Worm (Caenorhabditis elegans) whole organism, L2 larva: ENCODE results near the gene B0336.7.

Experiments
- C34F6.9 ChIP-seq: fragments of 150-350 bp; optimal IDR thresholded peaks from 2 replicates; lab custom pipeline; 2014; ENCODE audit warnings: missing biosample characterization, missing genetic modification characterization
- F13H6.1 ChIP-seq: sonication (generic microtip); optimal IDR thresholded peaks from 2 replicates; lab custom pipeline; 2016; ENCODE audit warnings: missing genetic modification characterization, missing compliant biosample characterization
- Y55F3AM.14 ChIP-seq: fragments of 200-800 bp; sonication (Bioruptor generic); optimal IDR thresholded peaks from 2 replicates; lab custom pipeline; 2018; ENCODE audit warnings: mild to moderate bottlenecking, missing genetic modification characterization, missing compliant biosample characterization
- ZK546.5 ChIP-seq: sonication (generic microtip); optimal IDR thresholded peaks from 2 replicates; lab custom pipeline; 2017; ENCODE audit warnings: missing biosample characterization, missing genetic modification characterization
- aly-2 ChIP-seq: fragments of 150-350 bp; optimal IDR thresholded peaks from 2 replicates; lab custom pipeline; 2014; ENCODE audit warnings: missing biosample characterization, missing genetic modification characterization
- ama-1 ChIP-seq: fragments of 150-350 bp; optimal IDR thresholded peaks from 2 replicates; lab custom pipeline; 2018; ENCODE audit warnings: inconsistent platforms
- ceh-16 ChIP-seq: fragments of 150-350 bp; optimal IDR thresholded peaks from 2 replicates; lab custom pipeline; 2014; ENCODE audit warnings: missing biosample characterization, missing genetic modification characterization
- ceh-82 ChIP-seq: fragments of 150-350 bp; optimal IDR thresholded peaks from 2 replicates; lab custom pipeline; 2014; ENCODE audit warnings: missing biosample characterization, missing genetic modification characterization
- crh-2 ChIP-seq: sonication (generic microtip); optimal IDR thresholded peaks from 2 replicates; lab custom pipeline; 2017; ENCODE audit warnings: missing biosample characterization, missing genetic modification characterization
- dmd-4 ChIP-seq: sonication (generic microtip); optimal IDR thresholded peaks from 2 replicates; lab custom pipeline; 2017; ENCODE audit warnings: missing biosample characterization, missing genetic modification characterization
- egl-27 ChIP-seq: sonication (generic microtip); optimal IDR thresholded peaks from 3 replicates; lab custom pipeline; 2017; ENCODE audit warnings: missing biosample characterization, missing genetic modification reagents, missing genetic modification characterization
- elt-3 ChIP-seq: sonication (generic microtip); optimal IDR thresholded peaks from 2 replicates; lab custom pipeline; 2017; ENCODE audit warnings: missing biosample characterization, missing genetic modification characterization
- fos-1 ChIP-seq: fragments of 150-350 bp; optimal IDR thresholded peaks from 2 replicates; lab custom pipeline; 2014; ENCODE audit warnings: missing biosample characterization, missing genetic modification characterization
- lin-13 ChIP-seq: fragments of 150-350 bp; optimal IDR thresholded peaks from 2 replicates; lab custom pipeline; 2014; ENCODE audit warnings: missing biosample characterization, missing genetic modification reagents, missing genetic modification characterization
- lin-39 ChIP-seq: fragments of 150-350 bp; optimal IDR thresholded peaks from 2 replicates; lab custom pipeline; 2014; ENCODE audit warnings: missing biosample characterization, missing genetic modification reagents, missing genetic modification characterization
- lsy-2 ChIP-seq, 2 experiments: fragments of 150-350 bp in 1 of 2; sonication (generic microtip) in 1 of 2; optimal IDR thresholded peaks; 2 replicates each; lab custom pipeline; 2014 to 2017; ENCODE audit warnings: missing biosample characterization in 2 of 2, missing genetic modification characterization in 2 of 2
- mdl-1 ChIP-seq, 2 experiments: fragments of 150-350 bp in 1 of 2; sonication (generic microtip) in 1 of 2; optimal IDR thresholded peaks; 2 replicates each; lab custom pipeline; 2017; ENCODE audit warnings: missing biosample characterization in 2 of 2, missing genetic modification characterization in 2 of 2
- nhr-10 ChIP-seq: sonication (generic microtip); optimal IDR thresholded peaks from 2 replicates; lab custom pipeline; 2017; ENCODE audit warnings: missing biosample characterization, missing genetic modification characterization
- nhr-11 ChIP-seq: fragments of 150-350 bp; optimal IDR thresholded peaks from 2 replicates; lab custom pipeline; 2014; ENCODE audit warnings: missing biosample characterization, missing genetic modification characterization
- nhr-12 ChIP-seq: fragments of 150-350 bp; optimal IDR thresholded peaks from 2 replicates; lab custom pipeline; 2014; ENCODE audit warnings: missing biosample characterization, missing genetic modification characterization
- nhr-129 ChIP-seq: fragments of 150-350 bp; optimal IDR thresholded peaks from 2 replicates; lab custom pipeline; 2014; ENCODE audit warnings: missing biosample characterization, missing genetic modification characterization
- nhr-237 ChIP-seq: fragments of 150-350 bp; optimal IDR thresholded peaks from 2 replicates; lab custom pipeline; 2014; ENCODE audit warnings: missing biosample characterization, missing genetic modification characterization
- nhr-77 ChIP-seq: fragments of 150-350 bp; optimal IDR thresholded peaks from 2 replicates; lab custom pipeline; 2014; ENCODE audit warnings: missing biosample characterization, missing genetic modification characterization
- peb-1 ChIP-seq: fragments of 150-350 bp; optimal IDR thresholded peaks from 2 replicates; lab custom pipeline; 2014; ENCODE audit warnings: missing biosample characterization, missing genetic modification characterization
- sem-4 ChIP-seq: fragments of 150-350 bp; optimal IDR thresholded peaks from 2 replicates; lab custom pipeline; 2014; ENCODE audit warnings: missing biosample characterization, missing genetic modification reagents, missing genetic modification characterization
- skn-1 ChIP-seq: sonication (generic microtip); optimal IDR thresholded peaks from 2 replicates; lab custom pipeline; 2017; ENCODE audit warnings: missing biosample characterization, missing genetic modification characterization
- sma-3 ChIP-seq: sonication (generic microtip); optimal IDR thresholded peaks from 2 replicates; lab custom pipeline; 2016; ENCODE audit warnings: missing genetic modification reagents, missing genetic modification characterization, missing compliant biosample characterization
- sma-9 ChIP-seq, 2 experiments: fragments of 150-350 bp in 1 of 2; sonication (generic microtip) in 1 of 2; optimal IDR thresholded peaks; 2 replicates each; lab custom pipeline; 2014 to 2016; ENCODE audit warnings: missing genetic modification characterization in 2 of 2, mild to moderate bottlenecking in 1 of 2, missing biosample characterization in 1 of 2, missing compliant biosample characterization in 1 of 2, missing genetic modification reagents in 1 of 2, moderate library complexity in 1 of 2
- snpc-4 ChIP-seq: fragments of 150-350 bp; optimal IDR thresholded peaks from 2 replicates; lab custom pipeline; 2014; ENCODE audit warnings: missing biosample characterization, missing genetic modification characterization
- unc-39 ChIP-seq: fragments of 150-350 bp; optimal IDR thresholded peaks from 2 replicates; lab custom pipeline; 2014; ENCODE audit warnings: missing biosample characterization, missing genetic modification characterization
- unc-55 ChIP-seq: fragments of 150-350 bp; sonication (generic microtip); optimal IDR thresholded peaks from 3 replicates; lab custom pipeline; 2014; ENCODE audit warnings: missing biosample characterization, missing genetic modification reagents, missing genetic modification characterization
- zag-1 ChIP-seq: fragments of 150-350 bp; optimal IDR thresholded peaks from 2 replicates; lab custom pipeline; 2014; ENCODE audit warnings: missing biosample characterization, missing genetic modification characterization
- ztf-11 ChIP-seq: sonication (generic microtip); optimal IDR thresholded peaks from 2 replicates; lab custom pipeline; 2017; ENCODE audit warnings: missing biosample characterization, missing genetic modification characterization
- ztf-4 ChIP-seq: fragments of 150-350 bp; optimal IDR thresholded peaks from 2 replicates; lab custom pipeline; 2014; ENCODE audit warnings: missing biosample characterization, missing genetic modification characterization

B0336.7 gene

ce11 chrIII:5706077-5706627, 9.0 kb upstream of the B0336.7 start, which contains the start of gene rpl-23 (continued):
- TF ChIP-seq nhr-11 (no peak), ceh-16 (tag; lab: Kevin White, UChicago) (peak; percentile 55), egl-27 (tag; lab: Kevin White, UChicago) (peak; percentile 76), zag-1 (tag; lab: Kevin White, UChicago) (peak; percentile 84), ztf-11 (tag; lab: Kevin White, UChicago) (no peak), nhr-77 (tag; lab: Kevin White, UChicago) (peak; percentile 25), nhr-237 (tag; lab: Kevin White, UChicago) (no peak), ceh-82 (peak; percentile 73), dmd-4 (tag; lab: Kevin White, UChicago) (no peak), nhr-12 (tag; lab: Kevin White, UChicago) (no peak), ZK546.5 (tag; lab: Kevin White, UChicago) (peak; percentile 59)

- TF ChIP-seq Y55F3AM.14 = no peak
- no peak for TF ChIP-seq sma-3 (GFP tag; lab: Kevin White, UChicago)
- TF ChIP-seq C34F6.9 = no peak
- TF ChIP-seq lin-39 (tag; lab: Kevin White, UChicago) = no peak
- TF ChIP-seq fos-1 (tag; lab: Kevin White, UChicago) = no peak
- no peak for TF ChIP-seq mdl-1 (tag; optimal IDR thresholded peaks at IDR 0.05; lab: Kevin White, UChicago)
- no peak for TF ChIP-seq nhr-129
- no peak for TF ChIP-seq nhr-10 (tag; lab: Kevin White, UChicago)
- TF ChIP-seq elt-3 = no peak
- TF ChIP-seq unc-39 (tag; lab: Kevin White, UChicago) = no peak
- no peak for TF ChIP-seq peb-1 (tag; lab: Kevin White, UChicago)
- TF ChIP-seq sem-4 (tag; lab: Kevin White, UChicago) = no peak
- TF ChIP-seq skn-1 (tag; lab: Kevin White, UChicago) = no peak
- no peak for TF ChIP-seq ztf-4 (tag; lab: Kevin White, UChicago)
- no peak for TF ChIP-seq ceh-16 (tag; lab: Kevin White, UChicago)
- no peak for TF ChIP-seq ztf-11 (tag; lab: Kevin White, UChicago)
- TF ChIP-seq nhr-11 = no peak
These were observed 8.2 kb upstream of the B0336.7 start, which contains the start of gene swp-1 for ce11 chrIII:5705228-5705888. TSS of gene swp-1 (minus strand) at chrIII:5705525.

ce11 chrIII:5701491-5701890, 4.3 kb upstream of the B0336.7 start:
- TF ChIP-seq lin-39 (tag; lab: Kevin White, UChicago) (no peak), nhr-237 (tag; lab: Kevin White, UChicago) (no peak), ZK546.5 (tag; lab: Kevin White, UChicago) (no peak), aly-2 (tag; lab: Kevin White, UChicago) (no peak)

ce11 chrIII:5697963-5698730, 981 bp upstream of the B0336.7 start, which contains the start of the genes lgg-3 and rgs-5:
TSS of gene lgg-3 (minus strand) at chrIII:5698013.
TSS of gene rgs-5 (plus strand) at chrIII:5698555.
- TF ChIP-seq C34F6.9 = peak; percentile 56
- peak; percentile 24 for TF ChIP-seq fos-1 (tag; lab: Kevin White, UChicago)
- peak; percentile 34 for TF ChIP-seq snpc-4 (tag; lab: Kevin White, UChicago)
- TF ChIP-seq ama-1 (lab: Kevin White, UChicago) = no peak
- TF ChIP-seq sma-3 (GFP tag; lab: Kevin White, UChicago) = no peak
- TF ChIP-seq lsy-2 (tag; optimal IDR thresholded peaks at IDR 0.05; lab: Kevin White, UChicago) = peak; percentile 1 to 65
- TF ChIP-seq sma-9 (GFP tag; optimal IDR thresholded peaks at IDR 0.05; lab: Kevin White, UChicago) = no peak
- no peak for TF ChIP-seq sma-9 (tag; optimal IDR thresholded peaks at IDR 0.05; lab: Kevin White, UChicago)
- TF ChIP-seq nhr-129 = peak; percentile 52
- TF ChIP-seq crh-2 (tag; lab: Kevin White, UChicago) = peak; percentile 53
- TF ChIP-seq F13H6.1 = no peak
- peak; percentile 50 for TF ChIP-seq lin-13 (GFP tag; lab: Kevin White, UChicago)
- TF ChIP-seq unc-55 (GFP tag; lab: Kevin White, UChicago) = peak; percentile 61
